Worm (Caenorhabditis elegans) whole organism, L4/young adult: ENCODE measurements around the gene Y116A8A.7.
A peak's percentile ranks its signal among the peaks of the same experiment; 100 is the strongest.

Source experiments
- W03F9.2 ChIP-seq: fragments of 150-350 bp; optimal IDR thresholded peaks from 2 replicates; lab custom pipeline; 2014; ENCODE audit warnings: missing biosample characterization, missing genetic modification characterization
- dao-5 ChIP-seq: sonication (generic microtip); optimal IDR thresholded peaks from 2 replicates; lab custom pipeline; 2016; ENCODE audit warnings: missing genotype, missing genetic modification characterization, moderate library complexity, missing compliant biosample characterization
- him-1 ChIP-seq: sonication (generic microtip); optimal IDR thresholded peaks from 2 replicates; lab custom pipeline; 2016; ENCODE audit warnings: missing genotype, missing genetic modification reagents, missing genetic modification characterization, missing compliant biosample characterization

Y116A8A.7 gene

ce11 chrIV:16865487-16865886 lies 35.5 kb downstream of the Y116A8A.7 start, which contains the start of gene gtsf-1:
Gene gtsf-1, plus strand, starts transcription at chrIV:16865840.
- TF ChIP-seq him-1 (tag; lab: Kevin White, UChicago) (no peak), W03F9.2 (peak; percentile 61), dao-5 (no peak)

- TF ChIP-seq W03F9.2: no peak
Measured at ce11 chrIV:16867223-16867622, 37.2 kb downstream of the Y116A8A.7 start, which contains the start of gene T06A10.107. Gene T06A10.107, plus strand, starts transcription at chrIV:16867523.

DNA sequence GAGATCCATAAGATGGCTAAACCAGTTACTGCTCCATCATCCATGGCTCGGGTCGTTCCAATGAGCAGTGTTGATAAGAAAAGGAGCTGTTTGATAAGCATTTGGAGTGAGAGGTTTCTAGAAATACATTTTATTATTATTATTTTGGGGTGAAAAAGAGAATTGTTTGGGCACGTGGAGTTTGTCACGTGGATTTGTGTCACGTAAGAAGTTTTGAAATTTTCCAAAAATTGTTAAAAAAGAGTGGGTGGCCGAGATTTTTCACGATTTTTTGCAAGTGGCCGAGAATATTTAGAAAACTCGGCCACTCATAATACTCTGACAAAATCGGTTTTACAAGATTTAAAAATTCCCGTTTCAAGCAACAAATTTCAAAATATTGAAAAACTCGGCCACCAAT lies 38.9 kb downstream of the Y116A8A.7 start, which contains the start of gene T06A10.106:
Gene T06A10.106, minus strand, starts transcription at position 101 of the 400 bp plus-strand sequence.
- TF ChIP-seq him-1 (tag; lab: Kevin White, UChicago) (no peak), dao-5 (no peak), W03F9.2 (no peak)
